Fruit fly (Drosophila melanogaster) whole organism, embryonic: Measurements from ENCODE around the gene ATP7.

Source experiments
- Abd-B ChIP-seq: fragments of 200-800 bp; sonication (Bioruptor generic); optimal IDR thresholded peaks from 2 replicates; lab custom pipeline; 2018; ENCODE audit warnings: missing biosample characterization, mild to moderate bottlenecking, missing genetic modification characterization, moderate library complexity
- B-H2 ChIP-seq: fragments of 200-800 bp; sonication (Bioruptor generic); optimal IDR thresholded peaks from 2 replicates; lab custom pipeline; 2018; ENCODE audit warnings: missing biosample characterization, mild to moderate bottlenecking, missing genetic modification characterization
- C15 ChIP-seq: fragments of 200-800 bp; sonication (Bioruptor generic); IDR thresholded peaks from 3 replicates; pipeline ENCODE4 v1.3.6; 2022; ENCODE audit warnings: missing biosample characterization, missing genetic modification characterization
- CG11247 ChIP-seq: fragments of 200-800 bp; sonication (Bioruptor generic); IDR thresholded peaks from 2 replicates; pipeline ENCODE4 v1.3.6; 2022; ENCODE audit warnings: missing biosample characterization, missing genetic modification characterization
- CG11723 ChIP-seq: fragments of 200-800 bp; sonication (Bioruptor generic); optimal IDR thresholded peaks from 2 replicates; lab custom pipeline; 2017; ENCODE audit warnings: missing biosample characterization, mild to moderate bottlenecking, missing genetic modification characterization
- CG1529 ChIP-seq: fragments of 200-800 bp; sonication (Bioruptor generic); optimal IDR thresholded peaks from 3 replicates; lab custom pipeline; 2018; ENCODE audit warnings: missing biosample characterization, missing genetic modification characterization
- CG15696 ChIP-seq: fragments of 200-800 bp; sonication (Bioruptor generic); optimal IDR thresholded peaks from 2 replicates; lab custom pipeline; 2019; ENCODE audit warnings: missing biosample characterization, mild to moderate bottlenecking, missing genetic modification characterization, moderate library complexity
- CG1647 ChIP-seq: fragments of 200-800 bp; sonication (Bioruptor generic); optimal IDR thresholded peaks from 3 replicates; lab custom pipeline; 2016; ENCODE audit warnings: missing biosample characterization, missing genetic modification characterization
- CG16815 ChIP-seq: fragments of 200-800 bp; sonication (Bioruptor generic); optimal IDR thresholded peaks from 3 replicates; lab custom pipeline; 2017; ENCODE audit warnings: missing biosample characterization, mild to moderate bottlenecking, missing genetic modification characterization
- CG18011 ChIP-seq: fragments of 200-800 bp; sonication (Bioruptor generic); optimal IDR thresholded peaks from 2 replicates; lab custom pipeline; 2017; ENCODE audit warnings: missing biosample characterization, missing genetic modification characterization, mild to moderate bottlenecking, moderate library complexity, missing genotype
- CG2199 ChIP-seq: fragments of 200-800 bp; sonication (Bioruptor generic); IDR thresholded peaks from 3 replicates; pipeline ENCODE4 v1.3.6; 2022; ENCODE audit warnings: missing biosample characterization, missing genetic modification characterization
- CG30431 ChIP-seq: fragments of 200-800 bp; sonication (Bioruptor generic); optimal IDR thresholded peaks from 2 replicates; lab custom pipeline; 2017; ENCODE audit warnings: missing biosample characterization, missing genetic modification characterization
- CG34224 ChIP-seq: fragments of 200-800 bp; sonication (Bioruptor generic); IDR thresholded peaks from 3 replicates; pipeline ENCODE4 v1.3.6; 2022; ENCODE audit warnings: missing biosample characterization, missing genetic modification characterization; ENCODE audit not compliant: partially characterized antibody
- CG9437 ChIP-seq: fragments of 200-800 bp; sonication (Bioruptor generic); optimal IDR thresholded peaks from 2 replicates; lab custom pipeline; 2018; ENCODE audit warnings: missing biosample characterization, mild to moderate bottlenecking, missing genetic modification characterization
- CG9876 ChIP-seq: fragments of 200-800 bp; sonication (Bioruptor generic); optimal IDR thresholded peaks from 2 replicates; lab custom pipeline; 2016; ENCODE audit warnings: missing biosample characterization, missing genetic modification characterization
- CG9932 ChIP-seq: fragments of 200-800 bp; sonication (Bioruptor generic); IDR thresholded peaks from 2 replicates; pipeline ENCODE4 v1.3.6; 2022; ENCODE audit warnings: missing biosample characterization, missing genetic modification characterization
- CTCF ChIP-seq: fragments of 200-800 bp; sonication (Bioruptor generic); optimal IDR thresholded peaks from 2 replicates; lab custom pipeline; 2017; ENCODE audit warnings: missing biosample characterization, mild to moderate bottlenecking, missing genetic modification characterization, moderate library complexity
- Camta ChIP-seq: fragments of 200-800 bp; sonication (Bioruptor generic); optimal IDR thresholded peaks from 2 replicates; lab custom pipeline; 2016; ENCODE audit warnings: missing biosample characterization, missing genetic modification characterization
- Chrac-16 ChIP-seq: fragments of 200-800 bp; sonication (Bioruptor generic); optimal IDR thresholded peaks from 3 replicates; lab custom pipeline; 2016; ENCODE audit warnings: missing biosample characterization, missing genetic modification characterization
- D19B ChIP-seq: fragments of 200-800 bp; sonication (Bioruptor generic); optimal IDR thresholded peaks from 2 replicates; lab custom pipeline; 2017; ENCODE audit warnings: missing biosample characterization, mild to moderate bottlenecking, missing genetic modification characterization
- Deaf1 ChIP-seq: fragments of 200-800 bp; optimal IDR thresholded peaks from 3 replicates; lab custom pipeline; 2019; ENCODE audit warnings: missing biosample characterization, mild to moderate bottlenecking, missing genetic modification characterization, moderate library complexity
- Doc2 ChIP-seq: fragments of 200-800 bp; sonication (Bioruptor generic); IDR thresholded peaks from 2 replicates; pipeline ENCODE4 v1.3.6; 2022; ENCODE audit warnings: missing biosample characterization, missing genetic modification characterization
- HHEX ChIP-seq: fragments of 200-800 bp; sonication (Bioruptor generic); optimal IDR thresholded peaks from 3 replicates; lab custom pipeline; 2017; ENCODE audit warnings: missing biosample characterization, mild to moderate bottlenecking, missing genetic modification characterization, missing genetic modification reagents
- Hand ChIP-seq: fragments of 200-800 bp; sonication (Bioruptor generic); optimal IDR thresholded peaks from 2 replicates; lab custom pipeline; 2017; ENCODE audit warnings: mild to moderate bottlenecking, missing biosample characterization, missing genetic modification reagents, missing genetic modification characterization
- HmgZ ChIP-seq: fragments of 200-800 bp; sonication (Bioruptor generic); optimal IDR thresholded peaks from 2 replicates; lab custom pipeline; 2018; ENCODE audit warnings: missing biosample characterization, mild to moderate bottlenecking, missing genetic modification characterization
- Hr3 ChIP-seq: fragments of 200-800 bp; sonication (Bioruptor generic); optimal IDR thresholded peaks from 3 replicates; lab custom pipeline; 2016; ENCODE audit warnings: missing biosample characterization, missing genetic modification characterization
- Hsf ChIP-seq: fragments of 200-800 bp; sonication (Bioruptor generic); optimal IDR thresholded peaks from 3 replicates; lab custom pipeline; 2016; ENCODE audit warnings: missing biosample characterization, missing genetic modification characterization
- Jarid2 ChIP-seq: fragments of 200-800 bp; sonication (Bioruptor generic); optimal IDR thresholded peaks from 3 replicates; lab custom pipeline; 2017; ENCODE audit warnings: mild to moderate bottlenecking, missing biosample characterization, missing genetic modification reagents, missing genetic modification characterization
- Lhr ChIP-seq: fragments of 200-800 bp; sonication (Bioruptor generic); optimal IDR thresholded peaks from 3 replicates; lab custom pipeline; 2017; ENCODE audit warnings: mild to moderate bottlenecking, missing biosample characterization, missing genetic modification reagents, missing genetic modification characterization
- Max ChIP-seq: fragments of 200-800 bp; sonication (Bioruptor generic); optimal IDR thresholded peaks from 2 replicates; lab custom pipeline; 2016; ENCODE audit warnings: missing biosample characterization, mild to moderate bottlenecking, missing genetic modification characterization
- Nf-YA ChIP-seq: fragments of 200-800 bp; sonication (Bioruptor generic); IDR thresholded peaks from 2 replicates; pipeline ENCODE4 v1.3.6; 2022; ENCODE audit warnings: missing biosample characterization, missing genetic modification characterization
- Ssrp ChIP-seq: fragments of 200-800 bp; sonication (Bioruptor generic); optimal IDR thresholded peaks from 2 replicates; lab custom pipeline; 2018; ENCODE audit warnings: missing biosample characterization, mild to moderate bottlenecking, missing genetic modification characterization, moderate library complexity
- Stat92E ChIP-seq, 3 experiments: fragments of >200 bp in 2 of 3; fragments of 200-800 bp in 1 of 3; sonication (Bioruptor generic) in 1 of 3; optimal IDR thresholded peaks; 2 replicates each; lab custom pipeline; 2017 to 2019; ENCODE audit warnings: missing biosample characterization in 3 of 3, missing genetic modification characterization in 3 of 3, mild to moderate bottlenecking in 1 of 3, moderate library complexity in 1 of 3
- al ChIP-seq: fragments of 200-800 bp; sonication (Bioruptor generic); IDR thresholded peaks from 2 replicates; pipeline ENCODE4 v1.3.6; 2022; ENCODE audit warnings: missing biosample characterization, missing genetic modification characterization
- ato ChIP-seq: fragments of 200-800 bp; sonication (Bioruptor generic); IDR thresholded peaks from 2 replicates; pipeline ENCODE4 v1.3.6; 2022; ENCODE audit warnings: missing biosample characterization, missing genetic modification characterization; ENCODE audit not compliant: partially characterized antibody
- br ChIP-seq: fragments of >200 bp; optimal IDR thresholded peaks from 2 replicates; lab custom pipeline; 2017
- crc ChIP-seq: fragments of 200-800 bp; sonication (Bioruptor generic); optimal IDR thresholded peaks from 2 replicates; lab custom pipeline; 2016; ENCODE audit warnings: missing biosample characterization, missing genetic modification characterization
- dan ChIP-seq: fragments of 200-800 bp; sonication (Bioruptor generic); IDR thresholded peaks from 2 replicates; pipeline ENCODE4 v1.3.6; 2022; ENCODE audit warnings: missing biosample characterization, missing genetic modification characterization
- exex ChIP-seq: fragments of 200-800 bp; sonication (Bioruptor generic); optimal IDR thresholded peaks from 4 replicates; lab custom pipeline; 2018; ENCODE audit warnings: missing biosample characterization, mild to moderate bottlenecking, missing genetic modification characterization, moderate library complexity
- fd64A ChIP-seq: fragments of 200-800 bp; sonication (Bioruptor generic); optimal IDR thresholded peaks from 3 replicates; lab custom pipeline; 2018; ENCODE audit warnings: missing biosample characterization, mild to moderate bottlenecking, missing genetic modification characterization
- fu2 ChIP-seq: fragments of 200-800 bp; sonication (Bioruptor generic); optimal IDR thresholded peaks from 2 replicates; lab custom pipeline; 2016; ENCODE audit warnings: missing biosample characterization, missing genetic modification characterization
- ind ChIP-seq: fragments of 200-800 bp; sonication (Bioruptor generic); optimal IDR thresholded peaks from 3 replicates; lab custom pipeline; 2016; ENCODE audit warnings: missing biosample characterization, missing genetic modification characterization
- kah ChIP-seq: fragments of 200-800 bp; sonication (Bioruptor generic); optimal IDR thresholded peaks from 2 replicates; lab custom pipeline; 2018; ENCODE audit warnings: missing biosample characterization, mild to moderate bottlenecking, missing genetic modification characterization
- odd ChIP-seq: fragments of 200-800 bp; sonication (Bioruptor generic); optimal IDR thresholded peaks from 2 replicates; lab custom pipeline; 2017; ENCODE audit warnings: missing biosample characterization, mild to moderate bottlenecking, missing genetic modification characterization
- pho ChIP-seq: fragments of 200-800 bp; sonication (Bioruptor generic); optimal IDR thresholded peaks from 2 replicates; lab custom pipeline; 2016; ENCODE audit warnings: missing biosample characterization, missing genetic modification characterization
- psq ChIP-seq: fragments of 200-800 bp; sonication (Bioruptor generic); optimal IDR thresholded peaks from 2 replicates; lab custom pipeline; 2017; ENCODE audit warnings: missing biosample characterization, missing genetic modification characterization
- ranshi ChIP-seq: fragments of 200-800 bp; sonication (Bioruptor generic); IDR thresholded peaks from 2 replicates; pipeline ENCODE4 v1.3.6; 2022; ENCODE audit warnings: missing biosample characterization, missing genetic modification characterization
- repo ChIP-seq: fragments of 200-800 bp; sonication (Bioruptor generic); optimal IDR thresholded peaks from 2 replicates; lab custom pipeline; 2016; ENCODE audit warnings: missing biosample characterization, missing genetic modification characterization
- schlank ChIP-seq: fragments of 200-800 bp; sonication (Bioruptor generic); optimal IDR thresholded peaks from 2 replicates; lab custom pipeline; 2018; ENCODE audit warnings: missing biosample characterization, mild to moderate bottlenecking, missing genetic modification characterization
- stwl ChIP-seq: fragments of 200-800 bp; sonication (Bioruptor generic); optimal IDR thresholded peaks from 3 replicates; lab custom pipeline; 2018; ENCODE audit warnings: missing biosample characterization, mild to moderate bottlenecking, missing genetic modification characterization, moderate library complexity
- sug ChIP-seq: fragments of 200-800 bp; optimal IDR thresholded peaks from 2 replicates; lab custom pipeline; 2019; ENCODE audit warnings: missing biosample characterization, mild to moderate bottlenecking, missing genetic modification characterization, moderate library complexity
- trem ChIP-seq: fragments of 200-800 bp; optimal IDR thresholded peaks from 3 replicates; lab custom pipeline; 2019; ENCODE audit warnings: missing biosample characterization, mild to moderate bottlenecking, missing genetic modification characterization, moderate library complexity
- yki ChIP-seq: fragments of >200 bp; optimal IDR thresholded peaks from 3 replicates; lab custom pipeline; 2018

The ATP7 gene

DNA sequence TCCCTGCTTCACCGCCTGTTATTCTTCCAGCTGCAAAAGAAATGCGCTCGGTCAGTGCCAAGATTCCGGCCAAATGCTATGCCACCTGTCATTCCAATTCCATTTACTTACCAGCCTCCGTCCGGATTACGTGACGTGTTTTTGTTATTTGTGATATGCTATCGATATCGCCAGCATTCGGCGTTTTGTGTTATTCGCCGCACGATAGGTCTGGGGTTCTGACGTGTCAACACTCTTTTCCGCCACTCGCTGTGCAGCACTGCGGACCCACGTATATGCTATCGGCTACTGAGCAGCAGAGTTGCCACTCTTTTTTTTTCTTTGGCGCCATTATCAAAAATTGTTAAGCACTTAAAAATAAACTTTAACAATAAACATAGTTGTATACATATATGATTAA, 2.5 kb upstream of the ATP7 start, which contains the start of gene p24-1 (continued):
- TF ChIP-seq CG34224 (GFP tag; lab: Robert Waterston, UW) (peak; percentile 89), psq (GFP tag; lab: Kevin White, UChicago) (no peak), Camta (GFP tag; lab: Kevin White, UChicago) (peak; percentile 0), Deaf1 (tag; lab: Kevin White, UChicago) (peak; percentile 18), Doc2 (GFP tag; lab: Robert Waterston, UW) (no peak), B-H2 (GFP tag; lab: Kevin White, UChicago) (peak; percentile 70), fu2 (GFP tag; lab: Kevin White, UChicago) (peak; percentile 50), Ssrp (tag; lab: Kevin White, UChicago) (no peak), kah (GFP tag; lab: Kevin White, UChicago) (no peak), schlank (tag; lab: Kevin White, UChicago) (no peak), pho (GFP tag; lab: Kevin White, UChicago) (peak; percentile 47), D19B (GFP tag; lab: Kevin White, UChicago) (no peak), CG18011 (peak; percentile 18), yki (lab: Kevin White, UChicago) (no peak), CTCF (GFP tag; lab: Kevin White, UChicago) (no peak), CG9876 (GFP tag; lab: Kevin White, UChicago) (peak; percentile 11), CG11247 (GFP tag; lab: Robert Waterston, UW) (peak; percentile 58), fd64A (GFP tag; lab: Kevin White, UChicago) (no peak), Hsf (GFP tag; lab: Kevin White, UChicago) (peak; percentile 48), HHEX (GFP tag; lab: Kevin White, UChicago) (peak; percentile 25), CG11723 (no peak), ranshi (GFP tag; lab: Robert Waterston, UW) (no peak), Hr3 (GFP tag; lab: Kevin White, UChicago) (peak; percentile 26), CG1529 (GFP tag; lab: Kevin White, UChicago) (no peak), repo (peak; percentile 31), Lhr (GFP tag; lab: Kevin White, UChicago) (peak; percentile 11), Max (GFP tag; lab: Kevin White, UChicago) (no peak), Chrac-16 (GFP tag; lab: Kevin White, UChicago) (peak; percentile 16), CG1647 (GFP tag; lab: Kevin White, UChicago) (peak; percentile 22), Abd-B (no peak), CG16815 (GFP tag; lab: Kevin White, UChicago) (no peak), CG15696 (peak; percentile 7), C15 (GFP tag; lab: Robert Waterston, UW) (no peak), stwl (tag; lab: Kevin White, UChicago) (peak; percentile 85), CG2199 (GFP tag; lab: Robert Waterston, UW) (no peak), crc (GFP tag; lab: Kevin White, UChicago) (no peak), br (no peak), exex (tag; lab: Kevin White, UChicago) (peak; percentile 1), trem (tag; lab: Kevin White, UChicago) (peak; percentile 54), dan (no peak), ato (GFP tag; lab: Robert Waterston, UW) (peak; percentile 83), Jarid2 (GFP tag; lab: Kevin White, UChicago) (no peak), sug (peak; percentile 61), HmgZ (tag; lab: Kevin White, UChicago) (peak; percentile 86), al (GFP tag; lab: Robert Waterston, UW) (0 out of 2 replicates have a peak, but pooled peaks have one; percentile 11), Hand (no peak), Nf-YA (GFP tag; lab: Robert Waterston, UW) (no peak), Stat92E (GFP tag; optimal IDR thresholded peaks at IDR 0.05; lab: Kevin White, UChicago) (peak in 1 of 3 experiments; percentile 20), CG9932 (GFP tag; lab: Robert Waterston, UW) (peak; percentile 88), ind (GFP tag; lab: Kevin White, UChicago) (peak; percentile 37), CG30431 (GFP tag; lab: Kevin White, UChicago) (no peak), odd (GFP tag; lab: Kevin White, UChicago) (peak; percentile 38), CG9437 (GFP tag; lab: Kevin White, UChicago) (peak; percentile 80)
